Worm (Caenorhabditis elegans) whole organism, young adult: Measurements from ENCODE around the gene vps-53.
A peak's percentile ranks its signal among the peaks of the same experiment; 100 is the strongest.

Source experiments
- B0261.1 ChIP-seq: sonication (generic microtip); optimal IDR thresholded peaks from 2 replicates; lab custom pipeline; 2016; ENCODE audit warnings: mild to moderate bottlenecking, missing genetic modification characterization, moderate library complexity, missing compliant biosample characterization
- B0336.3 ChIP-seq: fragments of 200-800 bp; sonication (Bioruptor generic); IDR thresholded peaks from 2 replicates; pipeline ENCODE4 v1.3.6; 2022; ENCODE audit warnings: missing genetic modification characterization, missing compliant biosample characterization
- C06A6.2 ChIP-seq: fragments of 200-800 bp; sonication (Bioruptor generic); conservative IDR thresholded peaks from 2 replicates; pipeline ENCODE4 v1.3.6; 2022; ENCODE audit warnings: missing genetic modification characterization, missing compliant biosample characterization
- C17E4.6 ChIP-seq: fragments of 200-800 bp; sonication (Bioruptor generic); IDR thresholded peaks from 2 replicates; pipeline ENCODE4 v1.3.6; 2022; ENCODE audit warnings: missing genetic modification reagents, missing genetic modification characterization, missing compliant biosample characterization
- D2030.7 ChIP-seq: fragments of 200-800 bp; sonication (Bioruptor generic); IDR thresholded peaks from 2 replicates; pipeline ENCODE4 v1.3.6; 2022; ENCODE audit warnings: missing genetic modification reagents, missing genetic modification characterization, missing compliant biosample characterization
- F23B12.7 ChIP-seq: sonication (generic microtip); optimal IDR thresholded peaks from 2 replicates; lab custom pipeline; 2017; ENCODE audit warnings: missing genetic modification characterization, mild to moderate bottlenecking, missing compliant biosample characterization, antibody characterized with exemption, moderate library complexity; ENCODE audit not compliant: insufficient read depth
- F39B2.1 ChIP-seq: fragments of 200-800 bp; sonication (Bioruptor generic); IDR thresholded peaks from 2 replicates; pipeline ENCODE4 v1.3.6; 2022; ENCODE audit warnings: missing genetic modification reagents, missing genetic modification characterization, missing compliant biosample characterization
- F57A8.1 ChIP-seq: fragments of 200-800 bp; sonication (Bioruptor generic); optimal IDR thresholded peaks from 2 replicates; lab custom pipeline; 2018; ENCODE audit warnings: mild to moderate bottlenecking, missing genetic modification characterization, moderate library complexity, missing compliant biosample characterization
- F57C9.4 ChIP-seq: sonication (generic microtip); optimal IDR thresholded peaks from 2 replicates; lab custom pipeline; 2017; ENCODE audit warnings: mild to moderate bottlenecking, missing genetic modification characterization, missing compliant biosample characterization
- K11D2.4 ChIP-seq: fragments of 200-800 bp; sonication (Bioruptor generic); IDR thresholded peaks from 2 replicates; pipeline ENCODE4 v1.3.6; 2022; ENCODE audit warnings: missing genetic modification reagents, missing genetic modification characterization, missing compliant biosample characterization
- Y53G8AR.9 ChIP-seq: fragments of 200-800 bp; sonication (Bioruptor generic); conservative IDR thresholded peaks from 2 replicates; pipeline ENCODE4 v1.3.6; 2022; ENCODE audit warnings: missing genetic modification reagents, missing genetic modification characterization, missing compliant biosample characterization
- Y95B8A.8 ChIP-seq: fragments of 200-800 bp; sonication (Bioruptor generic); IDR thresholded peaks from 2 replicates; pipeline ENCODE4 v1.3.6; 2022; ENCODE audit warnings: missing genetic modification reagents, missing genetic modification characterization, missing compliant biosample characterization
- ZK185.1 ChIP-seq: sonication (generic microtip); optimal IDR thresholded peaks from 2 replicates; lab custom pipeline; 2016; ENCODE audit warnings: mild to moderate bottlenecking, missing genetic modification characterization, missing compliant biosample characterization; ENCODE audit not compliant: poor library complexity, severe bottlenecking
- atf-7 ChIP-seq: sonication (generic microtip); optimal IDR thresholded peaks from 2 replicates; lab custom pipeline; 2017; ENCODE audit warnings: mild to moderate bottlenecking, missing genetic modification characterization, missing compliant biosample characterization
- attf-5 ChIP-seq: fragments of 200-800 bp; sonication (Bioruptor generic); optimal IDR thresholded peaks from 2 replicates; lab custom pipeline; 2018; ENCODE audit warnings: mild to moderate bottlenecking, missing genetic modification characterization, missing compliant biosample characterization
- bed-1 ChIP-seq: fragments of 200-800 bp; sonication (Bioruptor generic); IDR thresholded peaks from 2 replicates; pipeline ENCODE4 v1.3.6; 2022; ENCODE audit warnings: missing genetic modification reagents, missing genetic modification characterization, missing compliant biosample characterization
- ceh-100 ChIP-seq: fragments of 200-800 bp; sonication (Bioruptor generic); IDR thresholded peaks from 2 replicates; pipeline ENCODE4 v1.3.6; 2022; ENCODE audit warnings: missing genetic modification reagents, missing genetic modification characterization, missing compliant biosample characterization
- dox-1 ChIP-seq: fragments of 200-800 bp; sonication (Bioruptor generic); IDR thresholded peaks from 2 replicates; pipeline ENCODE4 v1.3.6; 2022; ENCODE audit warnings: missing genetic modification reagents, missing genetic modification characterization, missing compliant biosample characterization
- dpl-1 ChIP-seq: fragments of 150-350 bp; optimal IDR thresholded peaks from 2 replicates; lab custom pipeline; 2014; ENCODE audit warnings: missing biosample characterization, missing genetic modification reagents, missing genetic modification characterization
- egl-18 ChIP-seq: fragments of 200-800 bp; sonication (Bioruptor generic); IDR thresholded peaks from 2 replicates; pipeline ENCODE4 v1.3.6; 2022; ENCODE audit warnings: missing genetic modification reagents, missing genetic modification characterization, missing compliant biosample characterization
- egl-44 ChIP-seq: fragments of 200-800 bp; sonication (Bioruptor generic); IDR thresholded peaks from 2 replicates; pipeline ENCODE4 v1.3.6; 2022; ENCODE audit warnings: missing genetic modification reagents, missing genetic modification characterization, missing compliant biosample characterization
- ets-4 ChIP-seq: fragments of 200-800 bp; sonication (Bioruptor generic); optimal IDR thresholded peaks from 2 replicates; lab custom pipeline; 2018; ENCODE audit warnings: mild to moderate bottlenecking, missing genetic modification characterization, missing compliant biosample characterization
- hrde-1 ChIP-seq: sonication (generic microtip); optimal IDR thresholded peaks from 2 replicates; lab custom pipeline; 2016; ENCODE audit warnings: missing genetic modification characterization, mild to moderate bottlenecking, missing compliant biosample characterization, moderate library complexity, missing genotype, missing genetic modification reagents, borderline replicate concordance
- lin-54 ChIP-seq: fragments of 200-800 bp; sonication (Bioruptor generic); optimal IDR thresholded peaks from 2 replicates; lab custom pipeline; 2018; ENCODE audit warnings: mild to moderate bottlenecking, missing genetic modification characterization, missing compliant biosample characterization
- madf-3 ChIP-seq: fragments of 200-800 bp; sonication (Bioruptor generic); IDR thresholded peaks from 2 replicates; pipeline ENCODE4 v1.3.6; 2022; ENCODE audit warnings: missing genetic modification reagents, missing genetic modification characterization, missing compliant biosample characterization
- madf-6 ChIP-seq: fragments of 200-800 bp; sonication (Bioruptor generic); IDR thresholded peaks from 2 replicates; pipeline ENCODE4 v1.3.6; 2022; ENCODE audit warnings: missing genetic modification reagents, missing genetic modification characterization, missing compliant biosample characterization
- mcd-1 ChIP-seq: fragments of 200-800 bp; sonication (Bioruptor generic); IDR thresholded peaks from 2 replicates; pipeline ENCODE4 v1.3.6; 2022; ENCODE audit warnings: missing genetic modification reagents, missing genetic modification characterization, missing compliant biosample characterization
- nfyb-1 ChIP-seq: fragments of 200-800 bp; sonication (Bioruptor generic); IDR thresholded peaks from 2 replicates; pipeline ENCODE4 v1.3.6; 2022; ENCODE audit warnings: missing genetic modification reagents, missing genetic modification characterization, missing compliant biosample characterization
- nhr-80 ChIP-seq: sonication (generic microtip); optimal IDR thresholded peaks from 2 replicates; lab custom pipeline; 2016; ENCODE audit warnings: missing genetic modification characterization, missing compliant biosample characterization
- pbrm-1 ChIP-seq: fragments of 200-800 bp; sonication (Bioruptor generic); IDR thresholded peaks from 2 replicates; pipeline ENCODE4 v1.3.6; 2022; ENCODE audit warnings: missing genetic modification reagents, missing genetic modification characterization, missing compliant biosample characterization
- pha-4 ChIP-seq: fragments of 150-350 bp; sonication (generic microtip); optimal IDR thresholded peaks from 2 replicates; lab custom pipeline; 2014; ENCODE audit warnings: missing biosample characterization, missing genetic modification reagents, missing genetic modification characterization
- rcor-1 ChIP-seq: fragments of 200-800 bp; sonication (Bioruptor generic); IDR thresholded peaks from 2 replicates; pipeline ENCODE4 v1.3.6; 2022; ENCODE audit warnings: missing genetic modification reagents, missing genetic modification characterization, missing compliant biosample characterization
- rpc-1 ChIP-seq, 2 experiments: fragments of 150-350 bp in 1 of 2; sonication (generic microtip) in 1 of 2; optimal IDR thresholded peaks; 2 replicates each; lab custom pipeline; 2014 to 2018; ENCODE audit warnings: missing biosample characterization in 1 of 2, missing genetic modification characterization in 1 of 2, missing genetic modification reagents in 1 of 2, missing genotype in 1 of 2
- snpc-4 ChIP-seq, 5 experiments: fragments of 150-350 bp in 1 of 5; sonication (generic microtip) in 4 of 5; optimal IDR thresholded peaks; 2 replicates each; lab custom pipeline; 2014 to 2018; ENCODE audit warnings: missing genetic modification characterization in 5 of 5, missing biosample characterization in 3 of 5, antibody characterized with exemption in 2 of 5, mild to moderate bottlenecking in 2 of 5, missing compliant biosample characterization in 2 of 5, missing genotype in 2 of 5, moderate library complexity in 2 of 5, missing genetic modification reagents in 1 of 5
- tbp1 ChIP-seq: fragments of 200-800 bp; sonication (Bioruptor generic); optimal IDR thresholded peaks from 2 replicates; lab custom pipeline; 2018; ENCODE audit warnings: mild to moderate bottlenecking, missing genetic modification characterization, missing compliant biosample characterization
- unc-62 ChIP-seq: fragments of 150-350 bp; optimal IDR thresholded peaks from 2 replicates; lab custom pipeline; 2014; ENCODE audit warnings: missing biosample characterization, missing genetic modification reagents, missing genetic modification characterization
- ztf-28 ChIP-seq: fragments of 200-800 bp; sonication (Bioruptor generic); IDR thresholded peaks from 2 replicates; pipeline ENCODE4 v1.3.6; 2022; ENCODE audit warnings: missing genetic modification reagents, missing genetic modification characterization, missing compliant biosample characterization
- ztf-6 ChIP-seq: fragments of 200-800 bp; sonication (Bioruptor generic); IDR thresholded peaks from 2 replicates; pipeline ENCODE4 v1.3.6; 2022; ENCODE audit warnings: missing genetic modification reagents, missing genetic modification characterization, missing compliant biosample characterization

vps-53 gene

ce11 chrIII:9745333-9745897 is 11.9 kb downstream of the vps-53 start (continued):
- TF ChIP-seq ets-4 (GFP tag; lab: Kevin White, UChicago) (no peak), Y95B8A.8 (GFP tag; lab: Robert Waterston, UW) (0 out of 2 replicates have a peak, but pooled peaks have one; percentile 9), K11D2.4 (GFP tag; lab: Robert Waterston, UW) (0 out of 2 replicates have a peak, but pooled peaks have one; percentile 27), F39B2.1 (GFP tag; lab: Robert Waterston, UW) (no peak; the same call in 1 of the 2 replicates), attf-5 (GFP tag; lab: Kevin White, UChicago) (no peak), nhr-80 (no peak), bed-1 (GFP tag; lab: Robert Waterston, UW) (no peak), pbrm-1 (GFP tag; lab: Robert Waterston, UW) (no peak), F23B12.7 (no peak), unc-62 (GFP tag; lab: Kevin White, UChicago) (no peak), dpl-1 (GFP tag; lab: Kevin White, UChicago) (no peak), dox-1 (GFP tag; lab: Robert Waterston, UW) (no peak), ceh-100 (GFP tag; lab: Robert Waterston, UW) (0 out of 2 replicates have a peak, but pooled peaks have one; percentile 11), ztf-6 (GFP tag; lab: Robert Waterston, UW) (no peak), pha-4 (tag; lab: Kevin White, UChicago) (no peak), egl-44 (no peak), ztf-28 (GFP tag; lab: Robert Waterston, UW) (no peak), atf-7 (no peak), rcor-1 (peak; percentile 24; the same call in 1 of the 2 replicates), F57C9.4 (tag; lab: Kevin White, UChicago) (no peak), C17E4.6 (GFP tag; lab: Robert Waterston, UW) (0 out of 2 replicates have a peak, but pooled peaks have one; percentile 12), F57A8.1 (GFP tag; lab: Kevin White, UChicago) (no peak), madf-6 (GFP tag; lab: Robert Waterston, UW) (peak; percentile 59), B0261.1 (tag; lab: Kevin White, UChicago) (no peak), ZK185.1 (tag; lab: Kevin White, UChicago) (no peak), snpc-4 (GFP tag; optimal IDR thresholded peaks at IDR 0.05; lab: Kevin White, UChicago) (no peak), snpc-4 (tag; optimal IDR thresholded peaks at IDR 0.05; lab: Kevin White, UChicago) (no peak), Y53G8AR.9 (peak; percentile 72; the same call in 1 of the 2 replicates), madf-3 (GFP tag; lab: Robert Waterston, UW) (0 out of 2 replicates have a peak, but pooled peaks have one; percentile 10), B0336.3 (GFP tag; lab: Robert Waterston, UW) (peak; percentile 70), C06A6.2 (GFP tag; lab: Robert Waterston, UW) (no peak), lin-54 (GFP tag; lab: Kevin White, UChicago) (peak; percentile 59), mcd-1 (0 out of 2 replicates have a peak, but pooled peaks have one; percentile 17), nfyb-1 (GFP tag; lab: Robert Waterston, UW) (no peak), D2030.7 (GFP tag; lab: Robert Waterston, UW) (0 out of 2 replicates have a peak, but pooled peaks have one; percentile 29), hrde-1 (tag; lab: Kevin White, UChicago) (peak; percentile 5), egl-18 (GFP tag; lab: Robert Waterston, UW) (no peak), tbp1 (GFP tag; lab: Kevin White, UChicago) (peak; percentile 3), rpc-1 (optimal IDR thresholded peaks at IDR 0.05; lab: Kevin White, UChicago) (no peak), rpc-1 (tag; optimal IDR thresholded peaks at IDR 0.05; lab: Kevin White, UChicago) (no peak)
